Fruit fly (Drosophila melanogaster) whole organism, embryonic: ENCODE results near the gene unc-45.

Source experiments
- Atf3 ChIP-seq: fragments of 200-800 bp; sonication (Bioruptor generic); optimal IDR thresholded peaks from 3 replicates; lab custom pipeline; 2016; ENCODE audit warnings: missing biosample characterization, missing genetic modification characterization
- Atf6 ChIP-seq: fragments of 200-800 bp; sonication (Bioruptor generic); IDR thresholded peaks from 2 replicates; pipeline ENCODE4 v1.3.6; 2022; ENCODE audit warnings: missing biosample characterization, missing genetic modification characterization
- B-H1 ChIP-seq: fragments of 200-800 bp; sonication (Bioruptor generic); IDR thresholded peaks from 3 replicates; pipeline ENCODE4 v1.3.6; 2022; ENCODE audit warnings: missing biosample characterization, missing genetic modification characterization
- B-H2 ChIP-seq: fragments of 200-800 bp; sonication (Bioruptor generic); optimal IDR thresholded peaks from 2 replicates; lab custom pipeline; 2018; ENCODE audit warnings: missing biosample characterization, mild to moderate bottlenecking, missing genetic modification characterization
- CG10431 ChIP-seq: fragments of 200-800 bp; sonication (Bioruptor generic); optimal IDR thresholded peaks from 3 replicates; lab custom pipeline; 2018; ENCODE audit warnings: missing biosample characterization, mild to moderate bottlenecking, missing genetic modification characterization
- CG11504 ChIP-seq: fragments of 200-800 bp; sonication (Bioruptor generic); optimal IDR thresholded peaks from 3 replicates; lab custom pipeline; 2019; ENCODE audit warnings: missing biosample characterization, mild to moderate bottlenecking, missing genetic modification characterization, moderate library complexity
- CG11723 ChIP-seq: fragments of 200-800 bp; sonication (Bioruptor generic); optimal IDR thresholded peaks from 2 replicates; lab custom pipeline; 2017; ENCODE audit warnings: missing biosample characterization, mild to moderate bottlenecking, missing genetic modification characterization
- CG12659 ChIP-seq: fragments of 200-800 bp; sonication (Bioruptor generic); optimal IDR thresholded peaks from 3 replicates; lab custom pipeline; 2017; ENCODE audit warnings: mild to moderate bottlenecking, missing biosample characterization, missing genetic modification reagents, missing genetic modification characterization
- CG13624 ChIP-seq: fragments of 200-800 bp; sonication (Bioruptor generic); optimal IDR thresholded peaks from 2 replicates; lab custom pipeline; 2016; ENCODE audit warnings: missing biosample characterization, missing genetic modification characterization
- CG1529 ChIP-seq: fragments of 200-800 bp; sonication (Bioruptor generic); optimal IDR thresholded peaks from 3 replicates; lab custom pipeline; 2018; ENCODE audit warnings: missing biosample characterization, missing genetic modification characterization
- CG1832 ChIP-seq: fragments of 200-800 bp; sonication (Bioruptor generic); optimal IDR thresholded peaks from 2 replicates; lab custom pipeline; 2017; ENCODE audit warnings: missing biosample characterization, mild to moderate bottlenecking, missing genetic modification characterization, inconsistent platforms
- CG18619 ChIP-seq: fragments of 200-800 bp; sonication (Bioruptor generic); optimal IDR thresholded peaks from 3 replicates; lab custom pipeline; 2017; ENCODE audit warnings: missing biosample characterization, mild to moderate bottlenecking, missing genetic modification characterization
- CG31365 ChIP-seq: fragments of 200-800 bp; sonication (Bioruptor generic); optimal IDR thresholded peaks from 2 replicates; lab custom pipeline; 2018; ENCODE audit warnings: missing biosample characterization, mild to moderate bottlenecking, missing genetic modification characterization
- CG3847 ChIP-seq: fragments of 200-800 bp; sonication (Bioruptor generic); IDR thresholded peaks from 2 replicates; pipeline ENCODE4 v1.3.6; 2022; ENCODE audit warnings: missing biosample characterization, missing genetic modification characterization
- CG43689 ChIP-seq: fragments of 200-800 bp; sonication (Bioruptor generic); IDR thresholded peaks from 2 replicates; pipeline ENCODE4 v1.3.6; 2022; ENCODE audit warnings: missing biosample characterization, missing genetic modification characterization
- CG6689 ChIP-seq: fragments of 200-800 bp; sonication (Bioruptor generic); IDR thresholded peaks from 2 replicates; pipeline ENCODE4 v1.3.6; 2022; ENCODE audit warnings: missing biosample characterization, missing genetic modification characterization
- CG7928 ChIP-seq: fragments of 200-800 bp; sonication (Bioruptor generic); optimal IDR thresholded peaks from 2 replicates; lab custom pipeline; 2017; ENCODE audit warnings: missing biosample characterization, mild to moderate bottlenecking, missing genetic modification characterization
- CG8281 ChIP-seq: fragments of 200-800 bp; sonication (Bioruptor generic); optimal IDR thresholded peaks from 2 replicates; lab custom pipeline; 2018; ENCODE audit warnings: missing biosample characterization, mild to moderate bottlenecking, missing genetic modification characterization, moderate library complexity
- CG8359 ChIP-seq: fragments of 200-800 bp; sonication (Bioruptor generic); optimal IDR thresholded peaks from 2 replicates; lab custom pipeline; 2017; ENCODE audit warnings: missing biosample characterization, mild to moderate bottlenecking, missing genetic modification characterization, borderline replicate concordance
- CG8388 ChIP-seq: fragments of 200-800 bp; sonication (Bioruptor generic); optimal IDR thresholded peaks from 2 replicates; lab custom pipeline; 2019; ENCODE audit warnings: missing biosample characterization, mild to moderate bottlenecking, missing genetic modification characterization, moderate library complexity
- CG9727 ChIP-seq: fragments of 200-800 bp; sonication (Bioruptor generic); optimal IDR thresholded peaks from 3 replicates; lab custom pipeline; 2017; ENCODE audit warnings: missing biosample characterization, mild to moderate bottlenecking, missing genetic modification characterization
- CG9797 ChIP-seq: fragments of 200-800 bp; sonication (Bioruptor generic); optimal IDR thresholded peaks from 3 replicates; lab custom pipeline; 2018; ENCODE audit warnings: missing biosample characterization, mild to moderate bottlenecking, missing genetic modification characterization
- Deaf1 ChIP-seq: fragments of 200-800 bp; optimal IDR thresholded peaks from 3 replicates; lab custom pipeline; 2019; ENCODE audit warnings: missing biosample characterization, mild to moderate bottlenecking, missing genetic modification characterization, moderate library complexity
- Dll ChIP-seq: fragments of 200-800 bp; sonication (Bioruptor generic); IDR thresholded peaks from 4 replicates; pipeline ENCODE4 v1.3.6; 2022; ENCODE audit warnings: missing biosample characterization, missing genetic modification characterization; ENCODE audit not compliant: partially characterized antibody
- Doc3 ChIP-seq: fragments of 200-800 bp; sonication (Bioruptor generic); IDR thresholded peaks from 3 replicates; pipeline ENCODE4 v1.3.6; 2022; ENCODE audit warnings: missing biosample characterization, missing genetic modification characterization; ENCODE audit not compliant: partially characterized antibody
- E2f1 ChIP-seq: fragments of 200-800 bp; sonication (Bioruptor generic); IDR thresholded peaks from 2 replicates; pipeline ENCODE4 v1.3.6; 2022; ENCODE audit warnings: missing biosample characterization, missing genetic modification characterization
- ERR ChIP-seq: fragments of 200-800 bp; sonication (Bioruptor generic); optimal IDR thresholded peaks from 2 replicates; lab custom pipeline; 2016; ENCODE audit warnings: missing biosample characterization, missing genetic modification characterization
- Ets65A ChIP-seq: fragments of 200-800 bp; sonication (Bioruptor generic); peaks from one replicate; lab custom pipeline; 2016; ENCODE audit warnings: missing biosample characterization, missing genetic modification characterization
- Gsc ChIP-seq: fragments of 200-800 bp; sonication (Bioruptor generic); IDR thresholded peaks from 2 replicates; pipeline ENCODE4 v1.3.6; 2022; ENCODE audit warnings: missing biosample characterization, missing genetic modification characterization
- Hmr ChIP-seq: fragments of 200-800 bp; sonication (Bioruptor generic); optimal IDR thresholded peaks from 3 replicates; lab custom pipeline; 2017; ENCODE audit warnings: mild to moderate bottlenecking, missing biosample characterization, missing genetic modification reagents, missing genetic modification characterization
- Kr ChIP-seq: fragments of 200-800 bp; sonication (Bioruptor generic); optimal IDR thresholded peaks from 2 replicates; lab custom pipeline; 2017; ENCODE audit warnings: missing biosample characterization, mild to moderate bottlenecking, missing genetic modification characterization
- ac ChIP-seq: fragments of 200-800 bp; sonication (Bioruptor generic); optimal IDR thresholded peaks from 3 replicates; lab custom pipeline; 2017; ENCODE audit warnings: missing biosample characterization, mild to moderate bottlenecking, missing genetic modification characterization
- amos ChIP-seq: fragments of 200-800 bp; sonication (Bioruptor generic); IDR thresholded peaks from 2 replicates; pipeline ENCODE4 v1.3.6; 2022; ENCODE audit warnings: missing biosample characterization, missing genetic modification characterization; ENCODE audit not compliant: partially characterized antibody
- bab2 ChIP-seq: fragments of 200-800 bp; sonication (Bioruptor generic); optimal IDR thresholded peaks from 2 replicates; lab custom pipeline; 2016; ENCODE audit warnings: missing biosample characterization, missing genetic modification characterization
- bowl ChIP-seq: fragments of 200-800 bp; sonication (Bioruptor generic); IDR thresholded peaks from 2 replicates; pipeline ENCODE4 v1.3.6; 2022; ENCODE audit warnings: missing biosample characterization, missing genetic modification characterization
- cas ChIP-seq: fragments of 200-800 bp; sonication (Bioruptor generic); IDR thresholded peaks from 2 replicates; pipeline ENCODE4 v1.3.6; 2022; ENCODE audit warnings: missing biosample characterization, missing genetic modification characterization
- crc ChIP-seq: fragments of 200-800 bp; sonication (Bioruptor generic); optimal IDR thresholded peaks from 2 replicates; lab custom pipeline; 2016; ENCODE audit warnings: missing biosample characterization, missing genetic modification characterization
- ewg ChIP-seq: fragments of 200-800 bp; sonication (Bioruptor generic); optimal IDR thresholded peaks from 3 replicates; lab custom pipeline; 2017; ENCODE audit warnings: mild to moderate bottlenecking, missing biosample characterization, missing genetic modification reagents, missing genetic modification characterization
- exex ChIP-seq: fragments of 200-800 bp; sonication (Bioruptor generic); optimal IDR thresholded peaks from 4 replicates; lab custom pipeline; 2018; ENCODE audit warnings: missing biosample characterization, mild to moderate bottlenecking, missing genetic modification characterization, moderate library complexity
- fd96Cb ChIP-seq: fragments of 200-800 bp; sonication (Bioruptor generic); optimal IDR thresholded peaks from 2 replicates; lab custom pipeline; 2018; ENCODE audit warnings: missing biosample characterization, mild to moderate bottlenecking, missing genetic modification characterization, moderate library complexity
- kni ChIP-seq: fragments of 200-800 bp; sonication (Bioruptor generic); optimal IDR thresholded peaks from 3 replicates; lab custom pipeline; 2017; ENCODE audit warnings: mild to moderate bottlenecking, missing biosample characterization, missing genetic modification reagents, missing genetic modification characterization
- knrl ChIP-seq: fragments of 200-800 bp; sonication (Bioruptor generic); IDR thresholded peaks from 3 replicates; pipeline ENCODE4 v1.3.6; 2022; ENCODE audit warnings: missing biosample characterization, missing genetic modification characterization; ENCODE audit not compliant: partially characterized antibody
- lilli ChIP-seq: fragments of 200-800 bp; sonication (Bioruptor generic); optimal IDR thresholded peaks from 3 replicates; lab custom pipeline; 2016; ENCODE audit warnings: missing biosample characterization, missing genetic modification characterization
- lola ChIP-seq, 3 experiments: fragments of >200 bp in 2 of 3; fragments of 200-800 bp in 1 of 3; sonication (Bioruptor generic) in 1 of 3; optimal IDR thresholded peaks; 2 replicates each; lab custom pipeline; 2017 to 2019; ENCODE audit warnings: missing biosample characterization in 3 of 3, missing genetic modification characterization in 3 of 3, mild to moderate bottlenecking in 1 of 3, moderate library complexity in 1 of 3
- sens-2 ChIP-seq: fragments of 200-800 bp; sonication (Bioruptor generic); IDR thresholded peaks from 2 replicates; pipeline ENCODE4 v1.3.6; 2022; ENCODE audit warnings: missing biosample characterization, missing genetic modification characterization
- sim ChIP-seq: fragments of 200-800 bp; sonication (Bioruptor generic); IDR thresholded peaks from 2 replicates; pipeline ENCODE4 v1.3.6; 2022; ENCODE audit warnings: missing biosample characterization, missing genetic modification characterization
- sug ChIP-seq: fragments of 200-800 bp; optimal IDR thresholded peaks from 2 replicates; lab custom pipeline; 2019; ENCODE audit warnings: missing biosample characterization, mild to moderate bottlenecking, missing genetic modification characterization, moderate library complexity
- twi ChIP-seq: fragments of 200-800 bp; optimal IDR thresholded peaks from 2 replicates; lab custom pipeline; 2019; ENCODE audit warnings: missing biosample characterization, mild to moderate bottlenecking, missing genetic modification characterization, moderate library complexity
- tx ChIP-seq: fragments of 200-800 bp; sonication (Bioruptor generic); optimal IDR thresholded peaks from 2 replicates; lab custom pipeline; 2016; ENCODE audit warnings: missing biosample characterization, missing genetic modification characterization
- unc-4 ChIP-seq: fragments of 200-800 bp; sonication (Bioruptor generic); IDR thresholded peaks from 2 replicates; pipeline ENCODE4 v1.3.6; 2022; ENCODE audit warnings: missing biosample characterization, missing genetic modification characterization; ENCODE audit not compliant: partially characterized antibody

unc-45 gene

DNA sequence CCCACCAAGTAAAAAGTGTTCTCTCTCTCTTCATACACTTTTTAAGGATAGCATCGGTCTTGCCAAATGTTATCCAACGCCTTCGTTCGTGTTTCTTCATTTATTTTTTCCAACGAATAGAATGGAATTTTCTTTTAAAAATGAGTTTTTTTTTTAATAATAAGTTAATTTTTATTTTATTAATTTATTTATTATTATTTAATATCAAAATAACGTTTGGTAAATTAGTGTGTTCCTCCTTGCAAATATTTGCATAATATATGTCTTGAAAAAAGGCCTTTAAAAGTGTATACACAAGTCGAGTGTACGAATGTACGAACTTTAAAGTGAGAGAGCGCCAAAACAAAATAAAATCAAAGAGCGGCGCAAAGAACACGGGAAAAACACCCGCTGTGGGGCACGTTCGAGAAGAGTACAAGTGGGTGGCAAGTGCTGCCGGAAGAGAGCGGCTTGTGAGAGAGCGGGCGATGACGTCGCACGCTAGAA, 5.9 kb upstream of the unc-45 start (continued):
- TF ChIP-seq E2f1 (GFP tag; lab: Robert Waterston, UW), result peak; percentile 69
- TF ChIP-seq Gsc (GFP tag; lab: Robert Waterston, UW), result no peak
- TF ChIP-seq Ets65A (GFP tag; lab: Kevin White, UChicago), result peak; percentile 18
- TF ChIP-seq exex, result peak; percentile 40
- peak; percentile 93 for TF ChIP-seq CG18619 (GFP tag; lab: Kevin White, UChicago)
- peak; percentile 83 for TF ChIP-seq fd96Cb (tag; lab: Kevin White, UChicago)
- TF ChIP-seq CG13624 (GFP tag; lab: Kevin White, UChicago), result no peak
- TF ChIP-seq CG43689 (GFP tag; lab: Robert Waterston, UW), result peak; percentile 58
- TF ChIP-seq bowl, result peak; percentile 51; the same call in 1 of the 2 replicates
- TF ChIP-seq CG10431, result peak; percentile 85
- TF ChIP-seq amos (GFP tag; lab: Robert Waterston, UW), result no peak
- TF ChIP-seq B-H1 (GFP tag; lab: Robert Waterston, UW), result peak; percentile 41; the same call in 2 of the 3 replicates
- TF ChIP-seq CG11723 (GFP tag; lab: Kevin White, UChicago), result peak; percentile 77
- TF ChIP-seq Dll, result peak; percentile 34; the same call in 1 of the 4 replicates
- no peak for TF ChIP-seq CG31365 (tag; lab: Kevin White, UChicago)
- no peak for TF ChIP-seq B-H2 (GFP tag; lab: Kevin White, UChicago)
- peak; percentile 94 for TF ChIP-seq CG8388 (GFP tag; lab: Kevin White, UChicago)
- TF ChIP-seq sens-2 (GFP tag; lab: Robert Waterston, UW), result no peak
- TF ChIP-seq Atf3, result peak; percentile 25
- no peak for TF ChIP-seq ERR (GFP tag; lab: Kevin White, UChicago)
- peak; percentile 26; the same call in 1 of the 2 replicates for TF ChIP-seq sim (GFP tag; lab: Robert Waterston, UW)
- TF ChIP-seq Doc3 (GFP tag; lab: Robert Waterston, UW), result no peak
- TF ChIP-seq bab2, result peak; percentile 6
- TF ChIP-seq CG12659 (GFP tag; lab: Kevin White, UChicago), result peak; percentile 94
- no peak for TF ChIP-seq CG1529 (GFP tag; lab: Kevin White, UChicago)
- TF ChIP-seq Atf6 (GFP tag; lab: Robert Waterston, UW), result no peak; the same call in 1 of the 2 replicates
- TF ChIP-seq Kr (GFP tag; lab: Kevin White, UChicago), result no peak
- peak; percentile 68 for TF ChIP-seq CG8281 (tag; lab: Kevin White, UChicago)
- peak; percentile 69 for TF ChIP-seq ewg (GFP tag; lab: Kevin White, UChicago)
- TF ChIP-seq CG9797 (GFP tag; lab: Kevin White, UChicago), result no peak
- TF ChIP-seq unc-4 (GFP tag; lab: Robert Waterston, UW), result no peak
- peak; percentile 61 for TF ChIP-seq CG8359
- peak; percentile 78 for TF ChIP-seq CG6689 (GFP tag; lab: Robert Waterston, UW)
- TF ChIP-seq CG9727 (GFP tag; lab: Kevin White, UChicago), result peak; percentile 79
- TF ChIP-seq lilli, result peak; percentile 68
- no peak for TF ChIP-seq crc
- TF ChIP-seq knrl (GFP tag; lab: Robert Waterston, UW), result no peak
- TF ChIP-seq CG7928 (GFP tag; lab: Kevin White, UChicago), result no peak
- TF ChIP-seq Deaf1 (tag; lab: Kevin White, UChicago), result no peak
- peak; percentile 82 for TF ChIP-seq CG3847 (GFP tag; lab: Robert Waterston, UW)
- TF ChIP-seq twi (tag; lab: Kevin White, UChicago), result no peak
- TF ChIP-seq cas, result no peak
- no peak for TF ChIP-seq CG1832
- TF ChIP-seq Hmr (GFP tag; lab: Kevin White, UChicago), result peak; percentile 95
- TF ChIP-seq tx (GFP tag; lab: Kevin White, UChicago), result no peak
- no peak for TF ChIP-seq sug (tag; lab: Kevin White, UChicago)
- no peak for TF ChIP-seq kni (GFP tag; lab: Kevin White, UChicago)
- peak; percentile 90 for TF ChIP-seq CG11504 (tag; lab: Kevin White, UChicago)
- TF ChIP-seq ac (GFP tag; lab: Kevin White, UChicago), result no peak
- peak in 1 of 3 experiments; percentile 90 for TF ChIP-seq lola (GFP tag; optimal IDR thresholded peaks at IDR 0.05; lab: Kevin White, UChicago)
